In genomic region chrII:4183979-4184378, ce11 we compare ENCODE assay signal across 5 worm cellular contexts.
A peak's percentile ranks its signal among the peaks of the same experiment; 100 is the strongest.
TF ChIP-seq lines count a peak whose summit lies in the region.

No protein-coding gene starts in this region.

TF ChIP-seq in whole organism, L1 larva, 84 proteins besides CTCF, POLR2A, EP300 and RAD21 (continues in another document):
- peak; percentile 73 for TF ChIP-seq nhr-71 (tag; optimal IDR thresholded peaks at IDR 0.05; lab: Kevin White, UChicago)
- TF ChIP-seq lsy-2 (tag; optimal IDR thresholded peaks at IDR 0.05; lab: Kevin White, UChicago): peak in 1 of 2 experiments; percentile 36
- TF ChIP-seq swsn-7 (tag; optimal IDR thresholded peaks at IDR 0.05; lab: Kevin White, UChicago): peak; percentile 13
- TF ChIP-seq nhr-19 (GFP tag; conservative IDR thresholded peaks at IDR 0.05; lab: Robert Waterston, UW): peak; percentile 54
- TF ChIP-seq rnt-1 (tag; optimal IDR thresholded peaks at IDR 0.05; lab: Kevin White, UChicago): peak; percentile 76
- TF ChIP-seq dsc-1 (tag; optimal IDR thresholded peaks at IDR 0.05; lab: Kevin White, UChicago): peak; percentile 40
- TF ChIP-seq ztf-4 (tag; optimal IDR thresholded peaks at IDR 0.05; lab: Kevin White, UChicago): no peak
- TF ChIP-seq snu-23 (GFP tag; optimal IDR thresholded peaks at IDR 0.05; lab: Kevin White, UChicago): peak; percentile 32
- TF ChIP-seq efl-1 (optimal IDR thresholded peaks at IDR 0.05; lab: Kevin White, UChicago): peak; percentile 25 to 32
- peak in 1 of 2 experiments; percentile 90 for TF ChIP-seq efl-1 (GFP tag; optimal IDR thresholded peaks at IDR 0.05 in 1 of 2; lab: Kevin White, UChicago)
- peak; percentile 42 for TF ChIP-seq nhr-20 (tag; optimal IDR thresholded peaks at IDR 0.05; lab: Kevin White, UChicago)
- TF ChIP-seq lin-14 (GFP tag; optimal IDR thresholded peaks at IDR 0.05; lab: Kevin White, UChicago): peak; percentile 83
- no peak for TF ChIP-seq isw-1 (GFP tag; IDR thresholded peaks at IDR 0.05; lab: Robert Waterston, UW)
- peak in 1 of 3 experiments; percentile 0 for TF ChIP-seq dpl-1 (GFP tag; optimal IDR thresholded peaks at IDR 0.05; lab: Kevin White, UChicago)
- no peak for TF ChIP-seq ama-1 (optimal IDR thresholded peaks at IDR 0.05; lab: Kevin White, UChicago)
- no peak for TF ChIP-seq ces-1 (GFP tag; optimal IDR thresholded peaks at IDR 0.05; lab: Kevin White, UChicago)
- no peak for TF ChIP-seq Y116A8C.19 (tag; optimal IDR thresholded peaks at IDR 0.05; lab: Kevin White, UChicago; ENCODE audit: borderline replicate concordance)
- no peak for TF ChIP-seq mef-2 (tag; optimal IDR thresholded peaks at IDR 0.05; lab: Kevin White, UChicago)

TF ChIP-seq in whole organism, L2 larva, 48 proteins besides CTCF, POLR2A, EP300 and RAD21:
- TF ChIP-seq F13H6.1 (tag; optimal IDR thresholded peaks at IDR 0.05; lab: Kevin White, UChicago): peak; percentile 56
- TF ChIP-seq unc-62 (GFP tag; optimal IDR thresholded peaks at IDR 0.05; lab: Kevin White, UChicago): no peak
- TF ChIP-seq egl-27 (tag; optimal IDR thresholded peaks at IDR 0.05; lab: Kevin White, UChicago): no peak
- TF ChIP-seq dmd-4 (tag; optimal IDR thresholded peaks at IDR 0.05; lab: Kevin White, UChicago): no peak
- TF ChIP-seq nhr-129 (tag; optimal IDR thresholded peaks at IDR 0.05; lab: Kevin White, UChicago): peak; percentile 65
- TF ChIP-seq C34F6.9 (tag; optimal IDR thresholded peaks at IDR 0.05; lab: Kevin White, UChicago): peak; percentile 37
- TF ChIP-seq lin-11 (tag; optimal IDR thresholded peaks at IDR 0.05; lab: Kevin White, UChicago): no peak
- no peak for TF ChIP-seq crh-2 (tag; optimal IDR thresholded peaks at IDR 0.05; lab: Kevin White, UChicago)
- TF ChIP-seq nhr-6 (tag; optimal IDR thresholded peaks at IDR 0.05; lab: Kevin White, UChicago): no peak
- no peak for TF ChIP-seq ztf-4 (tag; optimal IDR thresholded peaks at IDR 0.05; lab: Kevin White, UChicago)
- TF ChIP-seq lsy-2 (tag; optimal IDR thresholded peaks at IDR 0.05; lab: Kevin White, UChicago): no peak

TF ChIP-seq in whole organism, L4 larva, 104 proteins besides CTCF, POLR2A, EP300 and RAD21:
- TF ChIP-seq madf-5 (GFP tag; IDR thresholded peaks at IDR 0.05; lab: Robert Waterston, UW) (no peak), daf-16 (GFP tag; optimal IDR thresholded peaks at IDR 0.05; lab: Kevin White, UChicago) (peak in 1 of 2 experiments; percentile 21), daf-16 (tag; optimal IDR thresholded peaks at IDR 0.05; lab: Kevin White, UChicago) (no peak), madf-9 (GFP tag; conservative IDR thresholded peaks at IDR 0.05; lab: Robert Waterston, UW) (no peak), nhr-28 (tag; optimal IDR thresholded peaks at IDR 0.05; lab: Kevin White, UChicago) (peak; percentile 8), hmg-1.1 (GFP tag; IDR thresholded peaks at IDR 0.05; lab: Robert Waterston, UW) (0 out of 2 replicates have a peak, but pooled peaks have one; percentile 22), T26A8.4 (GFP tag; IDR thresholded peaks at IDR 0.05; lab: Robert Waterston, UW) (no peak)

TF ChIP-seq in whole organism, late embryonic, 69 proteins besides CTCF, POLR2A, EP300 and RAD21:
- no peak for TF ChIP-seq gmeb-2 (tag; optimal IDR thresholded peaks at IDR 0.05; lab: Kevin White, UChicago)
- TF ChIP-seq rnt-1 (tag; optimal IDR thresholded peaks at IDR 0.05; lab: Kevin White, UChicago): peak; percentile 78
- no peak for TF ChIP-seq ahr-1 (tag; optimal IDR thresholded peaks at IDR 0.05; lab: Kevin White, UChicago)
- TF ChIP-seq npax-4 (tag; optimal IDR thresholded peaks at IDR 0.05; lab: Kevin White, UChicago): no peak
- peak; percentile 81 for TF ChIP-seq ceh-18 (tag; optimal IDR thresholded peaks at IDR 0.05; lab: Kevin White, UChicago)
- no peak for TF ChIP-seq ceh-19 (GFP tag; optimal IDR thresholded peaks at IDR 0.05; lab: Kevin White, UChicago)
- no peak for TF ChIP-seq sdc-2 (tag; optimal IDR thresholded peaks at IDR 0.05; lab: Kevin White, UChicago)
- TF ChIP-seq nfya-1 (tag; optimal IDR thresholded peaks at IDR 0.05; lab: Kevin White, UChicago): peak; percentile 1
- TF ChIP-seq ceh-31 (tag; optimal IDR thresholded peaks at IDR 0.05; lab: Kevin White, UChicago): no peak
- no peak for TF ChIP-seq zip-5 (tag; optimal IDR thresholded peaks at IDR 0.05; lab: Kevin White, UChicago)
- peak; percentile 55 for TF ChIP-seq unc-55 (GFP tag; optimal IDR thresholded peaks at IDR 0.05; lab: Kevin White, UChicago)
- no peak for TF ChIP-seq pha-2 (tag; optimal IDR thresholded peaks at IDR 0.05; lab: Kevin White, UChicago)
- TF ChIP-seq eyg-1 (tag; optimal IDR thresholded peaks at IDR 0.05; lab: Kevin White, UChicago): no peak
- TF ChIP-seq ceh-14 (tag; optimal IDR thresholded peaks at IDR 0.05; lab: Kevin White, UChicago): no peak
- no peak for TF ChIP-seq hlh-15 (tag; optimal IDR thresholded peaks at IDR 0.05; lab: Kevin White, UChicago)
- TF ChIP-seq tbx-2 (tag; optimal IDR thresholded peaks at IDR 0.05; lab: Kevin White, UChicago): peak; percentile 26
- TF ChIP-seq dve-1 (tag; optimal IDR thresholded peaks at IDR 0.05; lab: Kevin White, UChicago): no peak
- TF ChIP-seq fkh-10 (GFP tag; optimal IDR thresholded peaks at IDR 0.05; lab: Kevin White, UChicago): no peak
- TF ChIP-seq pat-9 (tag; optimal IDR thresholded peaks at IDR 0.05; lab: Kevin White, UChicago): no peak
- TF ChIP-seq unc-42 (tag; optimal IDR thresholded peaks at IDR 0.05; lab: Kevin White, UChicago): no peak
- peak; percentile 33 for TF ChIP-seq ceh-34 (tag; optimal IDR thresholded peaks at IDR 0.05; lab: Kevin White, UChicago)
- no peak for TF ChIP-seq pax-1 (tag; optimal IDR thresholded peaks at IDR 0.05; lab: Kevin White, UChicago)
- TF ChIP-seq nhr-232 (tag; optimal IDR thresholded peaks at IDR 0.05; lab: Kevin White, UChicago): no peak
- no peak for TF ChIP-seq ceh-6 (GFP tag; optimal IDR thresholded peaks at IDR 0.05; lab: Kevin White, UChicago)
- no peak for TF ChIP-seq syd-9 (tag; optimal IDR thresholded peaks at IDR 0.05; lab: Kevin White, UChicago)
- TF ChIP-seq hlh-6 (tag; optimal IDR thresholded peaks at IDR 0.05; lab: Kevin White, UChicago): no peak
- no peak for TF ChIP-seq ref-2 (tag; optimal IDR thresholded peaks at IDR 0.05; lab: Kevin White, UChicago)

TF ChIP-seq in whole organism, mixed stage, embryonic, 35 proteins besides CTCF, POLR2A, EP300 and RAD21:
- TF ChIP-seq unc-62 (GFP tag; optimal IDR thresholded peaks at IDR 0.05; lab: Kevin White, UChicago) (peak; percentile 29), M03D4.4 (tag; optimal IDR thresholded peaks at IDR 0.05; lab: Kevin White, UChicago) (no peak), unc-120 (tag; optimal IDR thresholded peaks at IDR 0.05; lab: Kevin White, UChicago; ENCODE audit: poor library complexity, severe bottlenecking) (peak; percentile 58), hlh-1 (tag; optimal IDR thresholded peaks at IDR 0.05; lab: Kevin White, UChicago) (peak; percentile 96)

Comparison
In these comparisons a context has a peak if more than half of its experiments do, and no peak if none do; other contexts are left out.
1. Of the 29 proteins assayed by ChIP-seq in both whole organism, L4 larva and whole organism, L1 larva: peak only in whole organism, L4 larva: nhr-28; only in whole organism, L1 larva: none; in both: none; in neither: 26; mixed calls (peak in some experiments, not most) for 2.